Fruit fly (Drosophila melanogaster) whole organism, embryonic: Measurements from ENCODE around the gene fmt.

Source experiments
- Abd-B ChIP-seq: fragments of 200-800 bp; sonication (Bioruptor generic); optimal IDR thresholded peaks from 2 replicates; lab custom pipeline; 2018; ENCODE audit warnings: missing biosample characterization, mild to moderate bottlenecking, missing genetic modification characterization, moderate library complexity
- CG11723 ChIP-seq: fragments of 200-800 bp; sonication (Bioruptor generic); optimal IDR thresholded peaks from 2 replicates; lab custom pipeline; 2017; ENCODE audit warnings: missing biosample characterization, mild to moderate bottlenecking, missing genetic modification characterization
- CG12155 ChIP-seq: fragments of 200-800 bp; sonication (Bioruptor generic); optimal IDR thresholded peaks from 3 replicates; lab custom pipeline; 2016; ENCODE audit warnings: missing biosample characterization, missing genetic modification characterization
- CG12391 ChIP-seq: fragments of 200-800 bp; sonication (Bioruptor generic); optimal IDR thresholded peaks from 3 replicates; lab custom pipeline; 2018; ENCODE audit warnings: missing biosample characterization, mild to moderate bottlenecking, missing genetic modification characterization, moderate library complexity
- CG13287 ChIP-seq: fragments of 200-800 bp; sonication (Bioruptor generic); IDR thresholded peaks from 2 replicates; pipeline ENCODE4 v1.3.6; 2022; ENCODE audit warnings: missing biosample characterization, missing genetic modification characterization; ENCODE audit not compliant: partially characterized antibody
- CG15479 ChIP-seq: fragments of 200-800 bp; sonication (Bioruptor generic); optimal IDR thresholded peaks from 3 replicates; lab custom pipeline; 2019; ENCODE audit warnings: missing biosample characterization, mild to moderate bottlenecking, missing genetic modification characterization, moderate library complexity
- CG15601 ChIP-seq: fragments of 200-800 bp; sonication (Bioruptor generic); optimal IDR thresholded peaks from 3 replicates; lab custom pipeline; 2019; ENCODE audit warnings: missing biosample characterization, mild to moderate bottlenecking, missing genetic modification characterization, moderate library complexity
- CG16813 ChIP-seq: fragments of 200-800 bp; sonication (Bioruptor generic); IDR thresholded peaks from 3 replicates; pipeline ENCODE4 v1.3.6; 2022; ENCODE audit warnings: missing biosample characterization, missing genetic modification characterization; ENCODE audit not compliant: partially characterized antibody
- CG17385 ChIP-seq: fragments of 200-800 bp; sonication (Bioruptor generic); optimal IDR thresholded peaks from 3 replicates; lab custom pipeline; 2018; ENCODE audit warnings: missing biosample characterization, mild to moderate bottlenecking, missing genetic modification characterization
- CG17568 ChIP-seq: fragments of 200-800 bp; sonication (Bioruptor generic); optimal IDR thresholded peaks from 2 replicates; lab custom pipeline; 2018; ENCODE audit warnings: missing biosample characterization, mild to moderate bottlenecking, missing genetic modification characterization, moderate library complexity
- CG1792 ChIP-seq: fragments of 200-800 bp; sonication (Bioruptor generic); optimal IDR thresholded peaks from 2 replicates; lab custom pipeline; 2016; ENCODE audit warnings: missing biosample characterization, missing genetic modification characterization
- CG2712 ChIP-seq: fragments of 200-800 bp; optimal IDR thresholded peaks from 3 replicates; lab custom pipeline; 2019; ENCODE audit warnings: missing biosample characterization, mild to moderate bottlenecking, missing genetic modification characterization, moderate library complexity
- CG2889 ChIP-seq: fragments of 200-800 bp; sonication (Bioruptor generic); IDR thresholded peaks from 3 replicates; pipeline ENCODE4 v1.3.6; 2022; ENCODE audit warnings: missing biosample characterization, missing genetic modification characterization
- CG30431 ChIP-seq: fragments of 200-800 bp; sonication (Bioruptor generic); optimal IDR thresholded peaks from 2 replicates; lab custom pipeline; 2017; ENCODE audit warnings: missing biosample characterization, missing genetic modification characterization
- CG31224 ChIP-seq: fragments of 200-800 bp; sonication (Bioruptor generic); IDR thresholded peaks from 2 replicates; pipeline ENCODE4 v1.3.6; 2022; ENCODE audit warnings: missing biosample characterization, missing genetic modification characterization
- CG31365 ChIP-seq: fragments of 200-800 bp; sonication (Bioruptor generic); optimal IDR thresholded peaks from 2 replicates; lab custom pipeline; 2018; ENCODE audit warnings: missing biosample characterization, mild to moderate bottlenecking, missing genetic modification characterization
- CG31441 ChIP-seq: fragments of 200-800 bp; sonication (Bioruptor generic); IDR thresholded peaks from 2 replicates; pipeline ENCODE4 v1.3.6; 2022; ENCODE audit warnings: missing biosample characterization, missing genetic modification characterization
- CG32532 ChIP-seq: fragments of 200-800 bp; sonication (Bioruptor generic); IDR thresholded peaks from 2 replicates; pipeline ENCODE4 v1.3.6; 2022; ENCODE audit warnings: missing biosample characterization, missing genetic modification characterization
- CG3407 ChIP-seq: fragments of 200-800 bp; sonication (Bioruptor generic); optimal IDR thresholded peaks from 2 replicates; lab custom pipeline; 2018; ENCODE audit warnings: missing biosample characterization, mild to moderate bottlenecking, missing genetic modification characterization
- CG8089 ChIP-seq: fragments of 200-800 bp; sonication (Bioruptor generic); optimal IDR thresholded peaks from 3 replicates; lab custom pipeline; 2016; ENCODE audit warnings: missing biosample characterization, missing genetic modification characterization
- CG9876 ChIP-seq: fragments of 200-800 bp; sonication (Bioruptor generic); optimal IDR thresholded peaks from 2 replicates; lab custom pipeline; 2016; ENCODE audit warnings: missing biosample characterization, missing genetic modification characterization
- CoRest ChIP-seq: fragments of 200-800 bp; sonication (Bioruptor generic); optimal IDR thresholded peaks from 3 replicates; lab custom pipeline; 2018; ENCODE audit warnings: missing biosample characterization, mild to moderate bottlenecking, missing genetic modification characterization, moderate library complexity
- Dip3 ChIP-seq: fragments of 200-800 bp; sonication (Bioruptor generic); optimal IDR thresholded peaks from 3 replicates; lab custom pipeline; 2016; ENCODE audit warnings: missing biosample characterization, missing genetic modification characterization
- HLH3B ChIP-seq: fragments of 200-800 bp; sonication (Bioruptor generic); IDR thresholded peaks from 2 replicates; pipeline ENCODE4 v1.3.6; 2022; ENCODE audit warnings: missing biosample characterization, missing genetic modification characterization
- Hr78 ChIP-seq, 2 experiments: fragments of 200-800 bp in 1 of 2; fragments of >200 bp in 1 of 2; sonication (Bioruptor generic) in 1 of 2; optimal IDR thresholded peaks; 2 replicates each; lab custom pipeline; 2017 to 2019; ENCODE audit warnings: missing biosample characterization in 2 of 2, missing genetic modification characterization in 2 of 2, mild to moderate bottlenecking in 1 of 2, moderate library complexity in 1 of 2
- MBD-R2 ChIP-seq: fragments of 200-800 bp; sonication (Bioruptor generic); IDR thresholded peaks from 2 replicates; pipeline ENCODE4 v1.3.6; 2022; ENCODE audit warnings: missing biosample characterization, missing genetic modification characterization
- Stat92E ChIP-seq, 3 experiments: fragments of >200 bp in 2 of 3; fragments of 200-800 bp in 1 of 3; sonication (Bioruptor generic) in 1 of 3; optimal IDR thresholded peaks; 2 replicates each; lab custom pipeline; 2017 to 2019; ENCODE audit warnings: missing biosample characterization in 3 of 3, missing genetic modification characterization in 3 of 3, mild to moderate bottlenecking in 1 of 3, moderate library complexity in 1 of 3
- TFAM ChIP-seq: fragments of 200-800 bp; sonication (Bioruptor generic); optimal IDR thresholded peaks from 2 replicates; lab custom pipeline; 2017; ENCODE audit warnings: missing biosample characterization, missing genetic modification characterization, inconsistent platforms
- YL-1 ChIP-seq: fragments of 200-800 bp; sonication (Bioruptor generic); optimal IDR thresholded peaks from 3 replicates; lab custom pipeline; 2017; ENCODE audit warnings: missing biosample characterization, mild to moderate bottlenecking, missing genetic modification characterization
- amos ChIP-seq: fragments of 200-800 bp; sonication (Bioruptor generic); IDR thresholded peaks from 2 replicates; pipeline ENCODE4 v1.3.6; 2022; ENCODE audit warnings: missing biosample characterization, missing genetic modification characterization; ENCODE audit not compliant: partially characterized antibody
- bcd ChIP-seq: fragments of 200-800 bp; sonication (Bioruptor generic); optimal IDR thresholded peaks from 2 replicates; lab custom pipeline; 2017; ENCODE audit warnings: missing biosample characterization, mild to moderate bottlenecking, missing genetic modification characterization
- bowl ChIP-seq: fragments of 200-800 bp; sonication (Bioruptor generic); IDR thresholded peaks from 2 replicates; pipeline ENCODE4 v1.3.6; 2022; ENCODE audit warnings: missing biosample characterization, missing genetic modification characterization
- br ChIP-seq: fragments of >200 bp; optimal IDR thresholded peaks from 2 replicates; lab custom pipeline; 2017
- fd102C ChIP-seq: fragments of 200-800 bp; sonication (Bioruptor generic); optimal IDR thresholded peaks from 2 replicates; lab custom pipeline; 2018; ENCODE audit warnings: missing biosample characterization, mild to moderate bottlenecking, missing genetic modification characterization, moderate library complexity
- grau ChIP-seq: fragments of 200-800 bp; optimal IDR thresholded peaks from 3 replicates; lab custom pipeline; 2019; ENCODE audit warnings: missing biosample characterization, mild to moderate bottlenecking, missing genetic modification characterization, moderate library complexity
- hb ChIP-seq: fragments of 200-800 bp; sonication (Bioruptor generic); IDR thresholded peaks from 3 replicates; pipeline ENCODE4 v1.3.6; 2022; ENCODE audit warnings: missing biosample characterization, missing genetic modification characterization; ENCODE audit not compliant: partially characterized antibody
- klu ChIP-seq: fragments of 200-800 bp; sonication (Bioruptor generic); IDR thresholded peaks from 2 replicates; pipeline ENCODE4 v1.3.6; 2022; ENCODE audit warnings: missing biosample characterization, missing genetic modification characterization
- kni ChIP-seq: fragments of 200-800 bp; sonication (Bioruptor generic); optimal IDR thresholded peaks from 3 replicates; lab custom pipeline; 2017; ENCODE audit warnings: mild to moderate bottlenecking, missing biosample characterization, missing genetic modification reagents, missing genetic modification characterization
- pan ChIP-seq, 4 experiments: fragments of >200 bp in 3 of 4; fragments of 200-800 bp in 1 of 4; sonication (Bioruptor generic) in 1 of 4; optimal IDR thresholded peaks in 3 of 4; IDR thresholded peaks in 1 of 4; 2 replicates each; pipeline versions ENCODE4 v1.3.6 to Lab custom; 2017 to 2022; ENCODE audit warnings: missing biosample characterization in 2 of 4, missing genetic modification characterization in 2 of 4, mixed read lengths in 1 of 4
- prd ChIP-seq, 3 experiments: fragments of >200 bp in 2 of 3; fragments of 200-800 bp in 1 of 3; sonication (Bioruptor generic) in 1 of 3; optimal IDR thresholded peaks in 2 of 3; IDR thresholded peaks in 1 of 3; 2 replicates in 2 of 3; 3 replicates in 1 of 3; pipeline versions ENCODE4 v1.3.6 to Lab custom; 2017 to 2022; ENCODE audit warnings: missing biosample characterization in 1 of 3, missing genetic modification characterization in 1 of 3
- scrt ChIP-seq: fragments of 200-800 bp; sonication (Bioruptor generic); optimal IDR thresholded peaks from 2 replicates; lab custom pipeline; 2018; ENCODE audit warnings: missing biosample characterization, mild to moderate bottlenecking, missing genetic modification characterization, moderate library complexity
- sens-2 ChIP-seq: fragments of 200-800 bp; sonication (Bioruptor generic); IDR thresholded peaks from 2 replicates; pipeline ENCODE4 v1.3.6; 2022; ENCODE audit warnings: missing biosample characterization, missing genetic modification characterization
- ttk ChIP-seq: fragments of 200-800 bp; sonication (Bioruptor generic); IDR thresholded peaks from 2 replicates; pipeline ENCODE4 v2.1.2; 2022; ENCODE audit warnings: missing biosample characterization, missing genetic modification characterization
- tx ChIP-seq: fragments of 200-800 bp; sonication (Bioruptor generic); optimal IDR thresholded peaks from 2 replicates; lab custom pipeline; 2016; ENCODE audit warnings: missing biosample characterization, missing genetic modification characterization
- usp ChIP-seq: fragments of >200 bp; optimal IDR thresholded peaks from 2 replicates; lab custom pipeline; 2017; ENCODE audit warnings: missing biosample characterization, missing genetic modification characterization
- vvl ChIP-seq: fragments of 200-800 bp; sonication (Bioruptor generic); IDR thresholded peaks from 2 replicates; pipeline ENCODE4 v1.3.6; 2022; ENCODE audit warnings: missing biosample characterization, missing genetic modification characterization

Gene fmt

dm6 chr3L:6188995-6189927 is 15.6 kb upstream of the fmt start, which contains the start of the genes D19A and CG7386 (continued):
- TF ChIP-seq Hr78 (GFP tag; optimal IDR thresholded peaks at IDR 0.05; lab: Kevin White, UChicago) (no peak), amos (peak; percentile 34; the same call in 1 of the 2 replicates), CG16813 (no peak), CG8089 (GFP tag; lab: Kevin White, UChicago) (peak; percentile 18), CG12391 (tag; lab: Kevin White, UChicago) (peak; percentile 73), CG32532 (GFP tag; lab: Robert Waterston, UW) (peak; percentile 80), grau (tag; lab: Kevin White, UChicago) (peak; percentile 49), sens-2 (GFP tag; lab: Robert Waterston, UW) (0 out of 2 replicates have a peak, but pooled peaks have one; percentile 17), fd102C (GFP tag; lab: Kevin White, UChicago) (no peak), CG17385 (GFP tag; lab: Kevin White, UChicago) (peak; percentile 28), CG15601 (peak; percentile 20), prd (optimal IDR thresholded peaks at IDR 0.05; lab: Kevin White, UChicago) (no peak), prd (GFP tag; IDR thresholded peaks at IDR 0.05; lab: Robert Waterston, UW) (peak; percentile 66), scrt (peak; percentile 8), kni (GFP tag; lab: Kevin White, UChicago) (no peak), Abd-B (GFP tag; lab: Kevin White, UChicago) (no peak), CG31224 (GFP tag; lab: Robert Waterston, UW) (0 out of 2 replicates have a peak, but pooled peaks have one; percentile 29), CG13287 (GFP tag; lab: Robert Waterston, UW) (peak; percentile 18; the same call in 1 of the 2 replicates), bcd (GFP tag; lab: Kevin White, UChicago) (peak; percentile 34), CG1792 (GFP tag; lab: Kevin White, UChicago) (peak; percentile 16), HLH3B (GFP tag; lab: Robert Waterston, UW) (peak; percentile 60), CG9876 (peak; percentile 47), CG2889 (GFP tag; lab: Robert Waterston, UW) (0 out of 3 replicates have a peak, but pooled peaks have one; percentile 57), usp (no peak), CG31365 (no peak), tx (peak; percentile 1), hb (GFP tag; lab: Robert Waterston, UW) (no peak), pan (optimal IDR thresholded peaks at IDR 0.05; lab: Kevin White, UChicago) (no peak), pan (GFP tag; optimal IDR thresholded peaks at IDR 0.05 in 1 of 2, IDR thresholded peaks at IDR 0.05 in 1 of 2) (peak in 1 of 2 experiments; percentile 78), bowl (peak; percentile 56), ttk (GFP tag; lab: Robert Waterston, UW) (peak; percentile 37; the same call in 1 of the 2 replicates), MBD-R2 (GFP tag; lab: Robert Waterston, UW) (peak; percentile 92), klu (GFP tag; lab: Robert Waterston, UW) (no peak), CG3407 (no peak), CG30431 (GFP tag; lab: Kevin White, UChicago) (no peak), CG17568 (GFP tag; lab: Kevin White, UChicago) (no peak), YL-1 (peak; percentile 52), br (lab: Kevin White, UChicago) (no peak), Dip3 (GFP tag; lab: Kevin White, UChicago) (peak; percentile 46), TFAM (GFP tag; lab: Kevin White, UChicago) (no peak), vvl (GFP tag; lab: Robert Waterston, UW) (peak; percentile 97), CG15479 (GFP tag; lab: Kevin White, UChicago) (no peak), Stat92E (GFP tag; optimal IDR thresholded peaks at IDR 0.05; lab: Kevin White, UChicago) (no peak), CG11723 (GFP tag; lab: Kevin White, UChicago) (peak; percentile 16), CG2712 (tag; lab: Kevin White, UChicago) (peak; percentile 70), CG12155 (GFP tag; lab: Kevin White, UChicago) (peak; percentile 100), CoRest (tag; lab: Kevin White, UChicago) (peak; percentile 70), CG31441 (peak; percentile 57)
